Fruit fly (Drosophila melanogaster) whole organism, embryonic: ENCODE data around the gene CG15740.

Experiments used
- Ada2b ChIP-seq: fragments of 200-800 bp; sonication (Bioruptor generic); IDR thresholded peaks from 2 replicates; pipeline ENCODE4 v1.3.6; 2022; ENCODE audit warnings: missing biosample characterization, missing genetic modification characterization
- Adf1 ChIP-seq: fragments of 200-800 bp; sonication (Bioruptor generic); IDR thresholded peaks from 2 replicates; pipeline ENCODE4 v1.3.6; 2022; ENCODE audit warnings: missing biosample characterization, missing genetic modification characterization
- Asciz ChIP-seq: fragments of 200-800 bp; sonication (Bioruptor generic); optimal IDR thresholded peaks from 2 replicates; lab custom pipeline; 2017; ENCODE audit warnings: missing biosample characterization, mild to moderate bottlenecking, missing genetic modification characterization, missing genetic modification reagents
- CG10147 ChIP-seq: fragments of 200-800 bp; sonication (Bioruptor generic); optimal IDR thresholded peaks from 2 replicates; lab custom pipeline; 2019; ENCODE audit warnings: missing biosample characterization, mild to moderate bottlenecking, missing genetic modification characterization, moderate library complexity
- CG10267 ChIP-seq: fragments of 200-800 bp; sonication (Bioruptor generic); optimal IDR thresholded peaks from 2 replicates; lab custom pipeline; 2018; ENCODE audit warnings: missing biosample characterization, mild to moderate bottlenecking, missing genetic modification characterization, moderate library complexity
- CG10654 ChIP-seq: fragments of 200-800 bp; sonication (Bioruptor generic); optimal IDR thresholded peaks from 2 replicates; lab custom pipeline; 2016; ENCODE audit warnings: missing biosample characterization, missing genetic modification characterization
- CG11723 ChIP-seq: fragments of 200-800 bp; sonication (Bioruptor generic); optimal IDR thresholded peaks from 2 replicates; lab custom pipeline; 2017; ENCODE audit warnings: missing biosample characterization, mild to moderate bottlenecking, missing genetic modification characterization
- CG12659 ChIP-seq: fragments of 200-800 bp; sonication (Bioruptor generic); optimal IDR thresholded peaks from 3 replicates; lab custom pipeline; 2017; ENCODE audit warnings: mild to moderate bottlenecking, missing biosample characterization, missing genetic modification reagents, missing genetic modification characterization
- CG13894 ChIP-seq: fragments of 200-800 bp; sonication (Bioruptor generic); optimal IDR thresholded peaks from 3 replicates; lab custom pipeline; 2018; ENCODE audit warnings: missing biosample characterization, mild to moderate bottlenecking, missing genetic modification characterization, moderate library complexity
- CG1603 ChIP-seq: fragments of 200-800 bp; sonication (Bioruptor generic); optimal IDR thresholded peaks from 2 replicates; lab custom pipeline; 2019; ENCODE audit warnings: missing biosample characterization, mild to moderate bottlenecking, missing genetic modification characterization, moderate library complexity
- CG33557 ChIP-seq: fragments of 200-800 bp; sonication (Bioruptor generic); optimal IDR thresholded peaks from 2 replicates; lab custom pipeline; 2019; ENCODE audit warnings: missing biosample characterization, mild to moderate bottlenecking, missing genetic modification characterization, moderate library complexity
- CG3407 ChIP-seq: fragments of 200-800 bp; sonication (Bioruptor generic); optimal IDR thresholded peaks from 2 replicates; lab custom pipeline; 2018; ENCODE audit warnings: missing biosample characterization, mild to moderate bottlenecking, missing genetic modification characterization
- CG34224 ChIP-seq: fragments of 200-800 bp; sonication (Bioruptor generic); IDR thresholded peaks from 3 replicates; pipeline ENCODE4 v1.3.6; 2022; ENCODE audit warnings: missing biosample characterization, missing genetic modification characterization; ENCODE audit not compliant: partially characterized antibody
- CG34422 ChIP-seq: fragments of 200-800 bp; sonication (Bioruptor generic); IDR thresholded peaks from 3 replicates; pipeline ENCODE4 v1.3.6; 2022; ENCODE audit warnings: missing biosample characterization, missing genetic modification characterization
- CG4617 ChIP-seq: fragments of 200-800 bp; sonication (Bioruptor generic); optimal IDR thresholded peaks from 3 replicates; lab custom pipeline; 2016; ENCODE audit warnings: missing biosample characterization, missing genetic modification characterization, borderline replicate concordance
- CG6683 ChIP-seq: fragments of 200-800 bp; sonication (Bioruptor generic); optimal IDR thresholded peaks from 2 replicates; lab custom pipeline; 2017; ENCODE audit warnings: missing biosample characterization, mild to moderate bottlenecking, missing genetic modification characterization, missing genetic modification reagents
- CG7987 ChIP-seq: fragments of 200-800 bp; sonication (Bioruptor generic); optimal IDR thresholded peaks from 2 replicates; lab custom pipeline; 2018; ENCODE audit warnings: missing biosample characterization, mild to moderate bottlenecking, missing genetic modification characterization, moderate library complexity
- CG8359 ChIP-seq: fragments of 200-800 bp; sonication (Bioruptor generic); optimal IDR thresholded peaks from 2 replicates; lab custom pipeline; 2017; ENCODE audit warnings: missing biosample characterization, mild to moderate bottlenecking, missing genetic modification characterization, borderline replicate concordance
- CG8388 ChIP-seq: fragments of 200-800 bp; sonication (Bioruptor generic); optimal IDR thresholded peaks from 2 replicates; lab custom pipeline; 2019; ENCODE audit warnings: missing biosample characterization, mild to moderate bottlenecking, missing genetic modification characterization, moderate library complexity
- CG9437 ChIP-seq: fragments of 200-800 bp; sonication (Bioruptor generic); optimal IDR thresholded peaks from 2 replicates; lab custom pipeline; 2018; ENCODE audit warnings: missing biosample characterization, mild to moderate bottlenecking, missing genetic modification characterization
- CG9797 ChIP-seq: fragments of 200-800 bp; sonication (Bioruptor generic); optimal IDR thresholded peaks from 3 replicates; lab custom pipeline; 2018; ENCODE audit warnings: missing biosample characterization, mild to moderate bottlenecking, missing genetic modification characterization
- CTCF ChIP-seq: fragments of 200-800 bp; sonication (Bioruptor generic); optimal IDR thresholded peaks from 2 replicates; lab custom pipeline; 2017; ENCODE audit warnings: missing biosample characterization, mild to moderate bottlenecking, missing genetic modification characterization, moderate library complexity
- Dad ChIP-seq: fragments of 200-800 bp; sonication (Bioruptor generic); optimal IDR thresholded peaks from 3 replicates; lab custom pipeline; 2016; ENCODE audit warnings: missing biosample characterization, missing genetic modification characterization
- E2f2 ChIP-seq: fragments of 200-800 bp; sonication (Bioruptor generic); IDR thresholded peaks from 2 replicates; pipeline ENCODE4 v1.3.6; 2022; ENCODE audit warnings: missing biosample characterization, missing genetic modification characterization
- Ets97D ChIP-seq: fragments of 200-800 bp; sonication (Bioruptor generic); optimal IDR thresholded peaks from 3 replicates; lab custom pipeline; 2016; ENCODE audit warnings: missing biosample characterization, missing genetic modification characterization
- Fer1 ChIP-seq: fragments of 200-800 bp; sonication (Bioruptor generic); optimal IDR thresholded peaks from 2 replicates; lab custom pipeline; 2017; ENCODE audit warnings: missing biosample characterization, mild to moderate bottlenecking, missing genetic modification characterization
- Gug ChIP-seq: fragments of 200-800 bp; sonication (Bioruptor generic); IDR thresholded peaks from 4 replicates; pipeline ENCODE4 v1.3.6; 2022; ENCODE audit warnings: missing biosample characterization, missing genetic modification characterization
- HLH4C ChIP-seq: fragments of 200-800 bp; sonication (Bioruptor generic); IDR thresholded peaks from 3 replicates; pipeline ENCODE4 v1.3.6; 2022; ENCODE audit warnings: missing biosample characterization, missing genetic modification characterization; ENCODE audit not compliant: partially characterized antibody
- Hsf ChIP-seq: fragments of 200-800 bp; sonication (Bioruptor generic); optimal IDR thresholded peaks from 3 replicates; lab custom pipeline; 2016; ENCODE audit warnings: missing biosample characterization, missing genetic modification characterization
- Lhr ChIP-seq: fragments of 200-800 bp; sonication (Bioruptor generic); optimal IDR thresholded peaks from 3 replicates; lab custom pipeline; 2017; ENCODE audit warnings: mild to moderate bottlenecking, missing biosample characterization, missing genetic modification reagents, missing genetic modification characterization
- NK7.1 ChIP-seq: fragments of 200-800 bp; sonication (Bioruptor generic); optimal IDR thresholded peaks from 3 replicates; lab custom pipeline; 2016; ENCODE audit warnings: missing biosample characterization, missing genetic modification characterization
- Oli ChIP-seq: fragments of 200-800 bp; sonication (Bioruptor generic); optimal IDR thresholded peaks from 2 replicates; lab custom pipeline; 2018; ENCODE audit warnings: missing biosample characterization, mild to moderate bottlenecking, missing genetic modification characterization, moderate library complexity
- TFAM ChIP-seq: fragments of 200-800 bp; sonication (Bioruptor generic); optimal IDR thresholded peaks from 2 replicates; lab custom pipeline; 2017; ENCODE audit warnings: missing biosample characterization, missing genetic modification characterization, inconsistent platforms
- Vsx1 ChIP-seq: fragments of 200-800 bp; sonication (Bioruptor generic); optimal IDR thresholded peaks from 2 replicates; lab custom pipeline; 2017; ENCODE audit warnings: missing biosample characterization, mild to moderate bottlenecking, missing genetic modification characterization, missing genetic modification reagents
- ash1 ChIP-seq: fragments of 200-800 bp; sonication (Bioruptor generic); optimal IDR thresholded peaks from 2 replicates; lab custom pipeline; 2018; ENCODE audit warnings: missing biosample characterization, mild to moderate bottlenecking, missing genetic modification characterization
- bbx ChIP-seq: fragments of 200-800 bp; sonication (Bioruptor generic); IDR thresholded peaks from 2 replicates; pipeline ENCODE4 v1.3.6; 2022; ENCODE audit warnings: missing biosample characterization, missing genetic modification characterization; ENCODE audit not compliant: partially characterized antibody
- corto ChIP-seq: fragments of 200-800 bp; sonication (Bioruptor generic); optimal IDR thresholded peaks from 2 replicates; lab custom pipeline; 2016; ENCODE audit warnings: missing biosample characterization, mild to moderate bottlenecking, missing genetic modification characterization, moderate library complexity
- gt ChIP-seq: fragments of 200-800 bp; sonication (Bioruptor generic); IDR thresholded peaks from 2 replicates; pipeline ENCODE4 v1.3.6; 2022; ENCODE audit warnings: missing biosample characterization, missing genetic modification characterization
- inv ChIP-seq: fragments of 200-800 bp; sonication (Bioruptor generic); IDR thresholded peaks from 2 replicates; pipeline ENCODE4 v1.3.6; 2022; ENCODE audit warnings: missing biosample characterization, missing genetic modification characterization; ENCODE audit not compliant: partially characterized antibody
- kah ChIP-seq: fragments of 200-800 bp; sonication (Bioruptor generic); optimal IDR thresholded peaks from 2 replicates; lab custom pipeline; 2018; ENCODE audit warnings: missing biosample characterization, mild to moderate bottlenecking, missing genetic modification characterization
- odd ChIP-seq: fragments of 200-800 bp; sonication (Bioruptor generic); optimal IDR thresholded peaks from 2 replicates; lab custom pipeline; 2017; ENCODE audit warnings: missing biosample characterization, mild to moderate bottlenecking, missing genetic modification characterization
- pnt ChIP-seq: fragments of 200-800 bp; sonication (Bioruptor generic); optimal IDR thresholded peaks from 3 replicates; lab custom pipeline; 2016; ENCODE audit warnings: missing biosample characterization, missing genetic modification characterization
- psq ChIP-seq: fragments of 200-800 bp; sonication (Bioruptor generic); optimal IDR thresholded peaks from 2 replicates; lab custom pipeline; 2017; ENCODE audit warnings: missing biosample characterization, missing genetic modification characterization
- rib ChIP-seq: fragments of 200-800 bp; sonication (Bioruptor generic); IDR thresholded peaks from 2 replicates; pipeline ENCODE4 v1.3.6; 2022; ENCODE audit warnings: missing biosample characterization, missing genetic modification characterization
- tll ChIP-seq, 2 experiments: fragments of 200-800 bp in 1 of 2; fragments of >200 bp in 1 of 2; sonication (Bioruptor generic) in 1 of 2; optimal IDR thresholded peaks; 2 replicates each; lab custom pipeline; 2017 to 2019; ENCODE audit warnings: missing biosample characterization in 2 of 2, missing genetic modification characterization in 2 of 2, mild to moderate bottlenecking in 1 of 2, moderate library complexity in 1 of 2
- toy ChIP-seq: fragments of 200-800 bp; sonication (Bioruptor generic); IDR thresholded peaks from 2 replicates; pipeline ENCODE4 v1.3.6; 2022; ENCODE audit warnings: missing biosample characterization, missing genetic modification characterization
- twi ChIP-seq: fragments of 200-800 bp; optimal IDR thresholded peaks from 2 replicates; lab custom pipeline; 2019; ENCODE audit warnings: missing biosample characterization, mild to moderate bottlenecking, missing genetic modification characterization, moderate library complexity
- wor ChIP-seq: fragments of 200-800 bp; sonication (Bioruptor generic); IDR thresholded peaks from 2 replicates; pipeline ENCODE4 v1.3.6; 2022; ENCODE audit warnings: missing biosample characterization, missing genetic modification characterization

CG15740 gene

dm6 chrX:11818047-11818766 is 27.7 kb downstream of the CG15740 start (continued):
- TF ChIP-seq odd, result peak; percentile 91
- peak; percentile 85 for TF ChIP-seq wor (GFP tag; lab: Robert Waterston, UW)
- peak; percentile 66 for TF ChIP-seq Adf1 (GFP tag; lab: Robert Waterston, UW)
- peak; percentile 80 for TF ChIP-seq kah
- TF ChIP-seq ash1, result no peak
- TF ChIP-seq CG10654 (GFP tag; lab: Kevin White, UChicago), result peak; percentile 89
- peak; percentile 79 for TF ChIP-seq CG6683 (GFP tag; lab: Kevin White, UChicago)
- TF ChIP-seq inv (GFP tag; lab: Robert Waterston, UW), result 0 out of 2 replicates have a peak, but pooled peaks have one; percentile 30
- TF ChIP-seq CG10147 (GFP tag; lab: Kevin White, UChicago), result peak; percentile 77
- TF ChIP-seq CG33557 (GFP tag; lab: Kevin White, UChicago), result peak; percentile 85
- TF ChIP-seq Asciz, result peak; percentile 93
- TF ChIP-seq CG9437 (GFP tag; lab: Kevin White, UChicago), result peak; percentile 86
- TF ChIP-seq twi (tag; lab: Kevin White, UChicago), result peak; percentile 73
- TF ChIP-seq CG1603 (tag; lab: Kevin White, UChicago), result peak; percentile 97
- TF ChIP-seq CG12659 (GFP tag; lab: Kevin White, UChicago), result peak; percentile 95
- peak; percentile 89 for TF ChIP-seq CG10267 (tag; lab: Kevin White, UChicago)
- TF ChIP-seq Oli (tag; lab: Kevin White, UChicago), result peak; percentile 96
- TF ChIP-seq NK7.1 (GFP tag; lab: Kevin White, UChicago), result peak; percentile 87
- TF ChIP-seq Fer1 (GFP tag; lab: Kevin White, UChicago), result peak; percentile 95
- TF ChIP-seq toy (GFP tag; lab: Robert Waterston, UW), result peak; percentile 80
- TF ChIP-seq CG13894 (tag; lab: Kevin White, UChicago), result peak; percentile 80
- TF ChIP-seq CG34224 (GFP tag; lab: Robert Waterston, UW), result no peak; the same call in 2 of the 3 replicates
- peak; percentile 36; the same call in 1 of the 2 replicates for TF ChIP-seq bbx (GFP tag; lab: Robert Waterston, UW)
- TF ChIP-seq Ets97D (GFP tag; lab: Kevin White, UChicago), result peak; percentile 76
- peak; percentile 89 for TF ChIP-seq Gug
- peak; percentile 93 for TF ChIP-seq pnt (GFP tag; lab: Kevin White, UChicago)
- peak; percentile 85 for TF ChIP-seq TFAM (GFP tag; lab: Kevin White, UChicago)
- peak; percentile 98 for TF ChIP-seq CG8388 (GFP tag; lab: Kevin White, UChicago)
- peak; percentile 58; the same call in 2 of the 3 replicates for TF ChIP-seq HLH4C (GFP tag; lab: Robert Waterston, UW)
- peak; percentile 78 for TF ChIP-seq Lhr
- peak; percentile 90 for TF ChIP-seq corto (GFP tag; lab: Kevin White, UChicago)
- TF ChIP-seq CTCF (GFP tag; lab: Kevin White, UChicago), result peak; percentile 40
- peak; percentile 79 for TF ChIP-seq rib (GFP tag; lab: Robert Waterston, UW)
- TF ChIP-seq Dad (GFP tag; lab: Kevin White, UChicago), result peak; percentile 85
- peak; percentile 81 for TF ChIP-seq CG7987
- TF ChIP-seq gt, result peak; percentile 83
- TF ChIP-seq CG4617 (GFP tag; lab: Kevin White, UChicago), result peak; percentile 76
- TF ChIP-seq E2f2 (GFP tag; lab: Robert Waterston, UW), result peak; percentile 81
- peak; percentile 78 for TF ChIP-seq CG8359
- peak; percentile 92 for TF ChIP-seq CG3407
- peak; percentile 79 for TF ChIP-seq psq
- peak; percentile 95 for TF ChIP-seq Hsf (GFP tag; lab: Kevin White, UChicago)
- peak; percentile 94 for TF ChIP-seq CG34422 (GFP tag; lab: Robert Waterston, UW)
- TF ChIP-seq Ada2b, result peak; percentile 96
- TF ChIP-seq Vsx1, result peak; percentile 89
- peak; percentile 16 for TF ChIP-seq CG9797 (GFP tag; lab: Kevin White, UChicago)
- TF ChIP-seq CG11723, result peak; percentile 90
- TF ChIP-seq tll (GFP tag; optimal IDR thresholded peaks at IDR 0.05; lab: Kevin White, UChicago), result no peak
